Fruit fly (Drosophila melanogaster) whole organism, embryonic: Measurements from ENCODE around the gene Bx42.
A peak's percentile ranks its signal among the peaks of the same experiment; 100 is the strongest.

Experiments
- ATbp ChIP-seq: fragments of 200-800 bp; sonication (Bioruptor generic); optimal IDR thresholded peaks from 2 replicates; lab custom pipeline; 2017; ENCODE audit warnings: missing biosample characterization, mild to moderate bottlenecking, missing genetic modification characterization, missing genetic modification reagents
- Atf-2 ChIP-seq: fragments of 200-800 bp; sonication (Bioruptor generic); optimal IDR thresholded peaks from 2 replicates; lab custom pipeline; 2016; ENCODE audit warnings: missing biosample characterization, missing genetic modification characterization
- Atf6 ChIP-seq: fragments of 200-800 bp; sonication (Bioruptor generic); IDR thresholded peaks from 2 replicates; pipeline ENCODE4 v1.3.6; 2022; ENCODE audit warnings: missing biosample characterization, missing genetic modification characterization
- Bteb2 ChIP-seq: fragments of 200-800 bp; sonication (Bioruptor generic); optimal IDR thresholded peaks from 2 replicates; lab custom pipeline; 2016; ENCODE audit warnings: missing biosample characterization, missing genetic modification characterization
- CG1024 ChIP-seq: fragments of 200-800 bp; sonication (Bioruptor generic); IDR thresholded peaks from 2 replicates; pipeline ENCODE4 v1.3.6; 2022; ENCODE audit warnings: missing biosample characterization, missing genetic modification characterization
- CG10462 ChIP-seq: fragments of 200-800 bp; sonication (Bioruptor generic); optimal IDR thresholded peaks from 2 replicates; lab custom pipeline; 2016; ENCODE audit warnings: missing biosample characterization, missing genetic modification characterization
- CG10959 ChIP-seq: fragments of 200-800 bp; sonication (Bioruptor generic); IDR thresholded peaks from 2 replicates; pipeline ENCODE4 v1.3.6; 2022; ENCODE audit warnings: missing biosample characterization, missing genetic modification characterization
- CG12659 ChIP-seq: fragments of 200-800 bp; sonication (Bioruptor generic); optimal IDR thresholded peaks from 3 replicates; lab custom pipeline; 2017; ENCODE audit warnings: mild to moderate bottlenecking, missing biosample characterization, missing genetic modification reagents, missing genetic modification characterization
- CG13775 ChIP-seq: fragments of 200-800 bp; sonication (Bioruptor generic); optimal IDR thresholded peaks from 3 replicates; lab custom pipeline; 2017; ENCODE audit warnings: missing biosample characterization, mild to moderate bottlenecking, missing genetic modification characterization
- CG14014 ChIP-seq: fragments of 200-800 bp; sonication (Bioruptor generic); IDR thresholded peaks from 2 replicates; pipeline ENCODE4 v1.3.6; 2022; ENCODE audit warnings: missing biosample characterization, missing genetic modification characterization
- CG15696 ChIP-seq: fragments of 200-800 bp; sonication (Bioruptor generic); optimal IDR thresholded peaks from 2 replicates; lab custom pipeline; 2019; ENCODE audit warnings: missing biosample characterization, mild to moderate bottlenecking, missing genetic modification characterization, moderate library complexity
- CG16863 ChIP-seq: fragments of 200-800 bp; sonication (Bioruptor generic); optimal IDR thresholded peaks from 3 replicates; lab custom pipeline; 2016; ENCODE audit warnings: missing biosample characterization, missing genetic modification characterization
- CG17568 ChIP-seq: fragments of 200-800 bp; sonication (Bioruptor generic); optimal IDR thresholded peaks from 2 replicates; lab custom pipeline; 2018; ENCODE audit warnings: missing biosample characterization, mild to moderate bottlenecking, missing genetic modification characterization, moderate library complexity
- CG1832 ChIP-seq: fragments of 200-800 bp; sonication (Bioruptor generic); optimal IDR thresholded peaks from 2 replicates; lab custom pipeline; 2017; ENCODE audit warnings: missing biosample characterization, mild to moderate bottlenecking, missing genetic modification characterization, inconsistent platforms
- CG2120 ChIP-seq: fragments of 200-800 bp; sonication (Bioruptor generic); optimal IDR thresholded peaks from 3 replicates; lab custom pipeline; 2016; ENCODE audit warnings: missing biosample characterization, missing genetic modification characterization
- CG34376 ChIP-seq: fragments of 200-800 bp; sonication (Bioruptor generic); optimal IDR thresholded peaks from 2 replicates; lab custom pipeline; 2018; ENCODE audit warnings: missing biosample characterization, mild to moderate bottlenecking, missing genetic modification characterization
- CG6254 ChIP-seq: fragments of 200-800 bp; sonication (Bioruptor generic); optimal IDR thresholded peaks from 3 replicates; lab custom pipeline; 2017; ENCODE audit warnings: mild to moderate bottlenecking, missing biosample characterization, missing genetic modification reagents, missing genetic modification characterization
- CG7372 ChIP-seq: fragments of 200-800 bp; sonication (Bioruptor generic); IDR thresholded peaks from 2 replicates; pipeline ENCODE4 v1.3.6; 2022; ENCODE audit warnings: missing biosample characterization, missing genetic modification characterization
- CG9727 ChIP-seq: fragments of 200-800 bp; sonication (Bioruptor generic); optimal IDR thresholded peaks from 3 replicates; lab custom pipeline; 2017; ENCODE audit warnings: missing biosample characterization, mild to moderate bottlenecking, missing genetic modification characterization
- CTCF ChIP-seq: fragments of 200-800 bp; sonication (Bioruptor generic); optimal IDR thresholded peaks from 2 replicates; lab custom pipeline; 2017; ENCODE audit warnings: missing biosample characterization, mild to moderate bottlenecking, missing genetic modification characterization, moderate library complexity
- CoRest ChIP-seq: fragments of 200-800 bp; sonication (Bioruptor generic); optimal IDR thresholded peaks from 3 replicates; lab custom pipeline; 2018; ENCODE audit warnings: missing biosample characterization, mild to moderate bottlenecking, missing genetic modification characterization, moderate library complexity
- D ChIP-seq, 2 experiments: fragments of 200-800 bp in 1 of 2; fragments of >200 bp in 1 of 2; sonication (Bioruptor generic) in 1 of 2; optimal IDR thresholded peaks; 2 replicates in 1 of 2; 3 replicates in 1 of 2; lab custom pipeline; 2017; ENCODE audit warnings: mild to moderate bottlenecking in 1 of 2, missing biosample characterization in 1 of 2, missing genetic modification characterization in 1 of 2, missing genetic modification reagents in 1 of 2
- E2f1 ChIP-seq: fragments of 200-800 bp; sonication (Bioruptor generic); IDR thresholded peaks from 2 replicates; pipeline ENCODE4 v1.3.6; 2022; ENCODE audit warnings: missing biosample characterization, missing genetic modification characterization
- H2.0 ChIP-seq: fragments of 200-800 bp; sonication (Bioruptor generic); IDR thresholded peaks from 2 replicates; pipeline ENCODE4 v1.3.6; 2022; ENCODE audit warnings: missing biosample characterization, missing genetic modification characterization
- HLH3B ChIP-seq: fragments of 200-800 bp; sonication (Bioruptor generic); IDR thresholded peaks from 2 replicates; pipeline ENCODE4 v1.3.6; 2022; ENCODE audit warnings: missing biosample characterization, missing genetic modification characterization
- Hr51 ChIP-seq, 2 experiments: fragments of 200-800 bp; sonication (Bioruptor generic); optimal IDR thresholded peaks; 2 replicates in 1 of 2; 3 replicates in 1 of 2; lab custom pipeline; 2016 to 2018; ENCODE audit warnings: missing biosample characterization in 2 of 2, missing genetic modification characterization in 2 of 2, mild to moderate bottlenecking in 1 of 2, moderate library complexity in 1 of 2
- Mad ChIP-seq: fragments of 200-800 bp; sonication (Bioruptor generic); optimal IDR thresholded peaks from 2 replicates; lab custom pipeline; 2016; ENCODE audit warnings: missing biosample characterization, missing genetic modification characterization
- Mrtf ChIP-seq: fragments of 200-800 bp; sonication (Bioruptor generic); IDR thresholded peaks from 3 replicates; pipeline ENCODE4 v1.3.6; 2022; ENCODE audit warnings: missing biosample characterization, missing genetic modification characterization
- Oli ChIP-seq: fragments of 200-800 bp; sonication (Bioruptor generic); optimal IDR thresholded peaks from 2 replicates; lab custom pipeline; 2018; ENCODE audit warnings: missing biosample characterization, mild to moderate bottlenecking, missing genetic modification characterization, moderate library complexity
- Sin3A ChIP-seq: fragments of >200 bp; optimal IDR thresholded peaks from 2 replicates; lab custom pipeline; 2018
- az2 ChIP-seq: fragments of 200-800 bp; sonication (Bioruptor generic); optimal IDR thresholded peaks from 3 replicates; lab custom pipeline; 2016; ENCODE audit warnings: missing biosample characterization, missing genetic modification characterization
- crol ChIP-seq: fragments of 200-800 bp; sonication (Bioruptor generic); IDR thresholded peaks from 2 replicates; pipeline ENCODE4 v1.3.6; 2022; ENCODE audit warnings: missing biosample characterization, missing genetic modification characterization
- cwo ChIP-seq: fragments of 200-800 bp; sonication (Bioruptor generic); optimal IDR thresholded peaks from 3 replicates; lab custom pipeline; 2017; ENCODE audit warnings: missing biosample characterization, missing genetic modification characterization, mild to moderate bottlenecking, moderate library complexity, missing genetic modification reagents
- dimm ChIP-seq: fragments of 200-800 bp; sonication (Bioruptor generic); IDR thresholded peaks from 2 replicates; pipeline ENCODE4 v1.3.6; 2022; ENCODE audit warnings: missing biosample characterization, missing genetic modification characterization
- dmrt99B ChIP-seq: fragments of 200-800 bp; sonication (Bioruptor generic); optimal IDR thresholded peaks from 2 replicates; lab custom pipeline; 2018; ENCODE audit warnings: missing biosample characterization, mild to moderate bottlenecking, missing genetic modification characterization, moderate library complexity
- dysf ChIP-seq: fragments of 200-800 bp; sonication (Bioruptor generic); IDR thresholded peaks from 3 replicates; pipeline ENCODE4 v1.3.6; 2022; ENCODE audit warnings: missing biosample characterization, missing genetic modification characterization
- fd96Cb ChIP-seq: fragments of 200-800 bp; sonication (Bioruptor generic); optimal IDR thresholded peaks from 2 replicates; lab custom pipeline; 2018; ENCODE audit warnings: missing biosample characterization, mild to moderate bottlenecking, missing genetic modification characterization, moderate library complexity
- fru ChIP-seq: fragments of >200 bp; optimal IDR thresholded peaks from 2 replicates; lab custom pipeline; 2017
- kay ChIP-seq: fragments of 200-800 bp; sonication (Bioruptor generic); optimal IDR thresholded peaks from 2 replicates; lab custom pipeline; 2016; ENCODE audit warnings: missing biosample characterization, missing genetic modification characterization
- ken ChIP-seq: fragments of 200-800 bp; sonication (Bioruptor generic); IDR thresholded peaks from 3 replicates; pipeline ENCODE4 v1.3.6; 2022; ENCODE audit warnings: missing biosample characterization, missing genetic modification characterization
- lab ChIP-seq: fragments of 200-800 bp; sonication (Bioruptor generic); optimal IDR thresholded peaks from 3 replicates; lab custom pipeline; 2017; ENCODE audit warnings: missing biosample characterization, missing genetic modification characterization, mild to moderate bottlenecking, moderate library complexity, missing genetic modification reagents
- lmd ChIP-seq: fragments of 200-800 bp; sonication (Bioruptor generic); IDR thresholded peaks from 2 replicates; pipeline ENCODE4 v1.3.6; 2022; ENCODE audit warnings: missing biosample characterization, missing genetic modification characterization
- nerfin-2 ChIP-seq: fragments of 200-800 bp; sonication (Bioruptor generic); IDR thresholded peaks from 2 replicates; pipeline ENCODE4 v1.3.6; 2022; ENCODE audit warnings: missing biosample characterization, missing genetic modification characterization; ENCODE audit not compliant: partially characterized antibody
- pan ChIP-seq, 4 experiments: fragments of >200 bp in 3 of 4; fragments of 200-800 bp in 1 of 4; sonication (Bioruptor generic) in 1 of 4; optimal IDR thresholded peaks in 3 of 4; IDR thresholded peaks in 1 of 4; 2 replicates each; pipeline versions ENCODE4 v1.3.6 to Lab custom; 2017 to 2022; ENCODE audit warnings: missing biosample characterization in 2 of 4, missing genetic modification characterization in 2 of 4, mixed read lengths in 1 of 4
- row ChIP-seq: fragments of 200-800 bp; sonication (Bioruptor generic); IDR thresholded peaks from 3 replicates; pipeline ENCODE4 v1.3.6; 2022; ENCODE audit warnings: missing biosample characterization, missing genetic modification characterization
- sens ChIP-seq: fragments of 200-800 bp; sonication (Bioruptor generic); peaks from one replicate; lab custom pipeline; 2016; ENCODE audit warnings: missing biosample characterization, missing genetic modification characterization
- vvl ChIP-seq: fragments of 200-800 bp; sonication (Bioruptor generic); IDR thresholded peaks from 2 replicates; pipeline ENCODE4 v1.3.6; 2022; ENCODE audit warnings: missing biosample characterization, missing genetic modification characterization
- zen ChIP-seq: fragments of 200-800 bp; sonication (Bioruptor generic); optimal IDR thresholded peaks from 3 replicates; lab custom pipeline; 2018; ENCODE audit warnings: missing biosample characterization, mild to moderate bottlenecking, missing genetic modification characterization, moderate library complexity

The Bx42 gene

DNA sequence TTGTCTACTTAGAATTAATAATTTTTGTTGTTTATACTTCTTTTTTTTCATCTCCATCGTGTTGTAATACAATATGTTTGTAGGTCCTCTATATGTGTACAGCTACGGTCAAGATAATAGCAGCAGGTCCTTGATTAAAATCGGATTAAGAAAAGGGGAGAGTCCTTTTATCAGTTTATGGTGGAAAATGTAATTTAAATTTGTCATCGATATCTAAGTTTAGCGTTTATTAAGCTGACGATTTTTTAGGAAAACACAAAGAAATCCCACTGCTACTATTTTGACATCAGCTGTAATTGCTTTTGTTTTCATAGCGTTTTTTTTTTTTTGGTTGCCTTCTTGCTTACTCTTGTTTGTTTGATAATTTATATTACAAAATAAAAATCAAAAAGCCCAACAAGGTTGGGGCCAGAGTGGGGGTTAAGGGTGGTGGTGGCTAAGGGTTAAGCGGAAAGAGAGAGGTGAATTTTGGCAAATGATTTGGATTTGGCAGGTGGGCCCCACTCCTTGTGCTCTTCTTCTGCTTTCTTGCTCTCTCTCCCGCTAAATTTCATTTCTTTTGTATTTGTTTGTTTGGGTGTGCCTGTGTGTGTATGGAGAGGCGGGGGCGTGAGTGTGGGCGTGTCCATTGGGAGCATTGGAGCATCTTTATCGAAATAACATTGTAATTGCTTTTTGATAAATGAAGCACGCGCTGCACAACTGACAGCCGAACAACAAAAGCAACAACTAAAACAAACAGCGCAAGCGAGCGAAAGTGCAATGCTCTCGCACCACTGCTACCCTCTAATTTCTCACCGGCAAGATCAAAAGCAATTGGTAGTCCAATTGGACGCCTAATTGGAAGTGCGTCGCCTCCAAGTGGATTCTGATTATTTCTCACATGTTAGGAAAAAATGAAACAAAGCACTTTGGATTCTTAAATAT is 14.7 kb upstream of the Bx42 start:
- TF ChIP-seq CG1832 (GFP tag; lab: Kevin White, UChicago) (no peak), CG17568 (GFP tag; lab: Kevin White, UChicago) (peak; percentile 32), row (GFP tag; lab: Robert Waterston, UW) (peak; percentile 57), fd96Cb (tag; lab: Kevin White, UChicago) (peak; percentile 49), E2f1 (GFP tag; lab: Robert Waterston, UW) (0 out of 2 replicates have a peak, but pooled peaks have one; percentile 32), Bteb2 (GFP tag; lab: Kevin White, UChicago) (peak; percentile 39), az2 (peak; percentile 20), Hr51 (GFP tag; optimal IDR thresholded peaks at IDR 0.05; lab: Kevin White, UChicago) (peak in 1 of 2 experiments; percentile 48), Mrtf (GFP tag; lab: Robert Waterston, UW) (peak; percentile 40; the same call in 1 of the 3 replicates), nerfin-2 (GFP tag; lab: Robert Waterston, UW) (no peak), CG9727 (GFP tag; lab: Kevin White, UChicago) (peak; percentile 49), lmd (GFP tag; lab: Robert Waterston, UW) (peak; percentile 32; the same call in 1 of the 2 replicates), D (optimal IDR thresholded peaks at IDR 0.05; lab: Kevin White, UChicago) (no peak), D (GFP tag; optimal IDR thresholded peaks at IDR 0.05; lab: Kevin White, UChicago) (peak; percentile 37), ken (GFP tag; lab: Robert Waterston, UW) (peak; percentile 41; the same call in 1 of the 3 replicates), CG2120 (GFP tag; lab: Kevin White, UChicago) (peak; percentile 68), CG7372 (GFP tag; lab: Robert Waterston, UW) (0 out of 2 replicates have a peak, but pooled peaks have one; percentile 12), HLH3B (GFP tag; lab: Robert Waterston, UW) (peak; percentile 20; the same call in 1 of the 2 replicates), Mad (GFP tag; lab: Kevin White, UChicago) (peak; percentile 12), CG1024 (GFP tag; lab: Robert Waterston, UW) (peak; percentile 39; the same call in 1 of the 2 replicates), CG13775 (GFP tag; lab: Kevin White, UChicago) (peak; percentile 12), cwo (peak; percentile 41), CG14014 (GFP tag; lab: Robert Waterston, UW) (peak; percentile 47), ATbp (GFP tag; lab: Kevin White, UChicago) (peak; percentile 27), dysf (GFP tag; lab: Robert Waterston, UW) (peak; percentile 61; the same call in 2 of the 3 replicates), Oli (tag; lab: Kevin White, UChicago) (peak; percentile 53), zen (tag; lab: Kevin White, UChicago) (peak; percentile 8), dmrt99B (tag; lab: Kevin White, UChicago) (peak; percentile 65), CG6254 (peak; percentile 19), vvl (GFP tag; lab: Robert Waterston, UW) (peak; percentile 55), pan (optimal IDR thresholded peaks at IDR 0.05; lab: Kevin White, UChicago) (no peak), pan (GFP tag; optimal IDR thresholded peaks at IDR 0.05 in 1 of 2, IDR thresholded peaks at IDR 0.05 in 1 of 2) (peak in 1 of 2 experiments; percentile 50), Atf-2 (GFP tag; lab: Kevin White, UChicago) (peak; percentile 17), CG34376 (no peak), H2.0 (GFP tag; lab: Robert Waterston, UW) (0 out of 2 replicates have a peak, but pooled peaks have one; percentile 33), CG10462 (GFP tag; lab: Kevin White, UChicago) (no peak), Sin3A (lab: Kevin White, UChicago) (no peak), fru (lab: Kevin White, UChicago) (no peak), CoRest (tag; lab: Kevin White, UChicago) (peak; percentile 31), sens (GFP tag; lab: Kevin White, UChicago) (peak; percentile 89), kay (peak; percentile 2), crol (GFP tag; lab: Robert Waterston, UW) (0 out of 2 replicates have a peak, but pooled peaks have one; percentile 16), CG16863 (GFP tag; lab: Kevin White, UChicago) (peak; percentile 0), CG15696 (tag; lab: Kevin White, UChicago) (peak; percentile 8), CTCF (GFP tag; lab: Kevin White, UChicago) (no peak), Atf6 (GFP tag; lab: Robert Waterston, UW) (peak; percentile 37; the same call in 1 of the 2 replicates), CG10959 (GFP tag; lab: Robert Waterston, UW) (no peak), CG12659 (GFP tag; lab: Kevin White, UChicago) (peak; percentile 9), dimm (GFP tag; lab: Robert Waterston, UW) (no peak), lab (GFP tag; lab: Kevin White, UChicago) (peak; percentile 60)
